Worm (Caenorhabditis elegans) whole organism, L1 larva: Measurements from ENCODE around the gene F54H5.2.

Experiments used
- F16B12.6 ChIP-seq: fragments of 150-350 bp; optimal IDR thresholded peaks from 2 replicates; lab custom pipeline; 2014; ENCODE audit warnings: missing biosample characterization, missing genetic modification characterization
- ama-1 ChIP-seq: fragments of 150-350 bp; optimal IDR thresholded peaks from 2 replicates; lab custom pipeline; 2014
- ets-5 ChIP-seq: fragments of 200-800 bp; sonication (Bioruptor generic); IDR thresholded peaks from 2 replicates; pipeline ENCODE4 v1.3.6; 2022; ENCODE audit warnings: missing genetic modification characterization, missing compliant biosample characterization
- lin-13 ChIP-seq: fragments of 150-350 bp; optimal IDR thresholded peaks from 2 replicates; lab custom pipeline; 2014; ENCODE audit warnings: missing biosample characterization, missing genetic modification reagents, missing genetic modification characterization
- lin-35 ChIP-seq, 2 experiments: fragments of 150-350 bp; optimal IDR thresholded peaks; 2 replicates each; lab custom pipeline; 2014; ENCODE audit warnings: missing biosample characterization in 2 of 2, missing genetic modification characterization in 2 of 2, missing genetic modification reagents in 2 of 2
- lin-39 ChIP-seq: fragments of 150-350 bp; optimal IDR thresholded peaks from 2 replicates; lab custom pipeline; 2014; ENCODE audit warnings: missing biosample characterization, missing genetic modification reagents, missing genetic modification characterization
- lsy-2 ChIP-seq, 2 experiments: fragments of 150-350 bp; optimal IDR thresholded peaks; 2 replicates each; lab custom pipeline; 2014; ENCODE audit warnings: missing biosample characterization in 2 of 2, missing genetic modification characterization in 2 of 2
- nhr-12 ChIP-seq: sonication (generic microtip); optimal IDR thresholded peaks from 2 replicates; lab custom pipeline; 2017; ENCODE audit warnings: missing biosample characterization, missing genetic modification characterization
- nhr-237 ChIP-seq: fragments of 150-350 bp; optimal IDR thresholded peaks from 2 replicates; lab custom pipeline; 2014; ENCODE audit warnings: missing biosample characterization, missing genetic modification characterization
- nhr-76 ChIP-seq: sonication (generic microtip); optimal IDR thresholded peaks from 2 replicates; lab custom pipeline; 2017; ENCODE audit warnings: missing biosample characterization, missing genetic modification characterization
- nhr-90 ChIP-seq: sonication (generic microtip); optimal IDR thresholded peaks from 2 replicates; lab custom pipeline; 2016; ENCODE audit warnings: mild to moderate bottlenecking, missing genetic modification characterization, missing compliant biosample characterization; ENCODE audit not compliant: poor library complexity
- tbx-2 ChIP-seq: sonication (generic microtip); optimal IDR thresholded peaks from 2 replicates; lab custom pipeline; 2016; ENCODE audit warnings: missing genetic modification characterization, missing compliant biosample characterization
- unc-130 ChIP-seq: fragments of 150-350 bp; optimal IDR thresholded peaks from 2 replicates; lab custom pipeline; 2017; ENCODE audit warnings: missing biosample characterization, missing genetic modification characterization, inconsistent platforms
- unc-30 ChIP-seq: sonication (generic microtip); optimal IDR thresholded peaks from 2 replicates; lab custom pipeline; 2017; ENCODE audit warnings: missing biosample characterization, missing genetic modification characterization

DNA sequence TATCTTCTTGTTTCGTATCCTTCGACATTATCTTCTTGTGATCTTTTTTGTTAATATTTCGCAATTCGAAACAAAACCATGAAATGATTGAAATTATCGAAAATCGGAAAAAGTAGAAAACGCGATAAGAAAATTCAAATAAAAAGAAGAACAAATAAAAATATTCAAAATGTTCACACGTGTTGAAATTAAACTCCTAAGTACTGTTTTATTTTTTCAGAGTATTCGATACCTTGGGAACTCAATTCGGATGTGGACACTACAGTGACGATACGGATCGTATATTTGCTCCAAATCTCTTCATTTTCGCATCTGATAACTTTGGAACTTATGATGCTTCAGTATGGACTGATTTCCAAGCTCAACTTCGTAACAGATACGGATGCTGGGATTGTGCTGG lies 8.9 kb downstream of the F54H5.2 start, which contains the start of gene T19D12.5:
- TF ChIP-seq nhr-90 (tag; lab: Kevin White, UChicago) = no peak
- TF ChIP-seq unc-130 = no peak
- TF ChIP-seq lin-35 (GFP tag; optimal IDR thresholded peaks at IDR 0.05; lab: Kevin White, UChicago) = no peak
- TF ChIP-seq nhr-237 = no peak
- no peak for TF ChIP-seq ama-1 (lab: Kevin White, UChicago)
- no peak for TF ChIP-seq nhr-12 (tag; lab: Kevin White, UChicago)
- no peak for TF ChIP-seq lin-13 (GFP tag; lab: Kevin White, UChicago)
- TF ChIP-seq lin-39 = no peak
- TF ChIP-seq ets-5 (GFP tag; lab: Robert Waterston, UW) = no peak
- TF ChIP-seq F16B12.6 (tag; lab: Kevin White, UChicago) = no peak
- no peak for TF ChIP-seq lsy-2 (tag; optimal IDR thresholded peaks at IDR 0.05; lab: Kevin White, UChicago)
- TF ChIP-seq tbx-2 (tag; lab: Kevin White, UChicago) = no peak
- TF ChIP-seq unc-30 (tag; lab: Kevin White, UChicago) = no peak
- TF ChIP-seq nhr-76 (tag; lab: Kevin White, UChicago) = no peak
